Fruit fly (Drosophila melanogaster) whole organism, prepupa: ENCODE data around the gene Cpr62Bb.
A peak's percentile ranks its signal among the peaks of the same experiment; 100 is the strongest.

Experiments
- Blimp-1 ChIP-seq: fragments of 200-800 bp; sonication (Bioruptor generic); optimal IDR thresholded peaks from 3 replicates; lab custom pipeline; 2017; ENCODE audit warnings: missing biosample characterization, missing genetic modification characterization, mild to moderate bottlenecking, moderate library complexity, missing genetic modification reagents
- CG10631 ChIP-seq: fragments of 200-800 bp; sonication (Bioruptor generic); optimal IDR thresholded peaks from 2 replicates; lab custom pipeline; 2016; ENCODE audit warnings: missing biosample characterization, missing genetic modification characterization
- CG10669 ChIP-seq: fragments of 200-800 bp; sonication (Bioruptor generic); optimal IDR thresholded peaks from 3 replicates; lab custom pipeline; 2018; ENCODE audit warnings: missing biosample characterization, mild to moderate bottlenecking, missing genetic modification characterization, moderate library complexity
- CG11294 ChIP-seq: fragments of 200-800 bp; sonication (Bioruptor generic); IDR thresholded peaks from 2 replicates; pipeline ENCODE4 v1.3.6; 2022; ENCODE audit warnings: missing biosample characterization, missing genetic modification characterization
- CG11902 ChIP-seq: fragments of 200-800 bp; sonication (Bioruptor generic); optimal IDR thresholded peaks from 3 replicates; lab custom pipeline; 2016; ENCODE audit warnings: missing biosample characterization, missing genetic modification characterization
- CG16779 ChIP-seq: fragments of 200-800 bp; sonication (Bioruptor generic); optimal IDR thresholded peaks from 3 replicates; lab custom pipeline; 2017; ENCODE audit warnings: missing biosample characterization, mild to moderate bottlenecking, missing genetic modification characterization
- CG32006 ChIP-seq: fragments of 200-800 bp; sonication (Bioruptor generic); optimal IDR thresholded peaks from 3 replicates; lab custom pipeline; 2017; ENCODE audit warnings: missing biosample characterization, mild to moderate bottlenecking, missing genetic modification characterization
- CG6163 ChIP-seq: fragments of 200-800 bp; sonication (Bioruptor generic); IDR thresholded peaks from 3 replicates; pipeline ENCODE4 v1.3.6; 2022; ENCODE audit warnings: missing biosample characterization, missing genetic modification characterization
- CG6276 ChIP-seq: fragments of 200-800 bp; sonication (Bioruptor generic); optimal IDR thresholded peaks from 2 replicates; lab custom pipeline; 2017; ENCODE audit warnings: missing biosample characterization, mild to moderate bottlenecking, missing genetic modification characterization
- CG6792 ChIP-seq: fragments of 200-800 bp; sonication (Bioruptor generic); optimal IDR thresholded peaks from 3 replicates; lab custom pipeline; 2016; ENCODE audit warnings: missing biosample characterization, missing genetic modification characterization
- CG6808 ChIP-seq: fragments of 200-800 bp; sonication (Bioruptor generic); optimal IDR thresholded peaks from 3 replicates; lab custom pipeline; 2017; ENCODE audit warnings: missing biosample characterization, missing genetic modification characterization, mild to moderate bottlenecking, moderate library complexity, missing genetic modification reagents
- CG6854 ChIP-seq: fragments of 200-800 bp; sonication (Bioruptor generic); optimal IDR thresholded peaks from 2 replicates; lab custom pipeline; 2017; ENCODE audit warnings: missing biosample characterization, mild to moderate bottlenecking, missing genetic modification characterization
- CG7368 ChIP-seq: fragments of 200-800 bp; sonication (Bioruptor generic); optimal IDR thresholded peaks from 3 replicates; lab custom pipeline; 2016; ENCODE audit warnings: missing biosample characterization, missing genetic modification characterization
- CG8119 ChIP-seq: fragments of 200-800 bp; sonication (Bioruptor generic); IDR thresholded peaks from 3 replicates; pipeline ENCODE4 v1.3.6; 2022; ENCODE audit warnings: missing biosample characterization, missing genetic modification characterization
- CG8319 ChIP-seq: fragments of 200-800 bp; sonication (Bioruptor generic); optimal IDR thresholded peaks from 3 replicates; lab custom pipeline; 2016; ENCODE audit warnings: missing biosample characterization, missing genetic modification characterization
- CG8632 ChIP-seq: fragments of 200-800 bp; sonication (Bioruptor generic); optimal IDR thresholded peaks from 3 replicates; lab custom pipeline; 2016; ENCODE audit warnings: missing biosample characterization, missing genetic modification characterization
- CG9139 ChIP-seq: fragments of 200-800 bp; sonication (Bioruptor generic); optimal IDR thresholded peaks from 3 replicates; lab custom pipeline; 2017; ENCODE audit warnings: missing biosample characterization, mild to moderate bottlenecking, missing genetic modification characterization
- Eip75B ChIP-seq: fragments of 200-800 bp; sonication (Bioruptor generic); optimal IDR thresholded peaks from 3 replicates; lab custom pipeline; 2016; ENCODE audit warnings: missing biosample characterization, missing genetic modification characterization
- Eip78C ChIP-seq: fragments of 200-800 bp; sonication (Bioruptor generic); peaks from one replicate; lab custom pipeline; 2016; ENCODE audit warnings: missing biosample characterization, missing genetic modification characterization
- Ets96B ChIP-seq: fragments of 200-800 bp; optimal IDR thresholded peaks from 2 replicates; lab custom pipeline; 2019; ENCODE audit warnings: missing biosample characterization, mild to moderate bottlenecking, missing genetic modification characterization, moderate library complexity
- Gug ChIP-seq: fragments of 200-800 bp; sonication (Bioruptor generic); IDR thresholded peaks from 2 replicates; pipeline ENCODE4 v1.3.6; 2022; ENCODE audit warnings: missing biosample characterization, missing genetic modification characterization
- Hr38 ChIP-seq: sonication (Bioruptor generic); optimal IDR thresholded peaks from 2 replicates; lab custom pipeline; 2016; ENCODE audit warnings: missing biosample characterization, missing genetic modification characterization
- Hr39 ChIP-seq: fragments of 200-800 bp; sonication (Bioruptor generic); optimal IDR thresholded peaks from 2 replicates; lab custom pipeline; 2016; ENCODE audit warnings: missing biosample characterization, missing genetic modification characterization
- Smox ChIP-seq: fragments of 200-800 bp; sonication (Bioruptor generic); optimal IDR thresholded peaks from 3 replicates; lab custom pipeline; 2016; ENCODE audit warnings: missing biosample characterization, missing genetic modification characterization
- Sox14 ChIP-seq: fragments of 200-800 bp; sonication (Bioruptor generic); optimal IDR thresholded peaks from 3 replicates; lab custom pipeline; 2016; ENCODE audit warnings: missing biosample characterization, missing genetic modification characterization
- achi ChIP-seq: fragments of 200-800 bp; sonication (Bioruptor generic); optimal IDR thresholded peaks from 3 replicates; lab custom pipeline; 2016; ENCODE audit warnings: missing biosample characterization, missing genetic modification characterization
- acj6 ChIP-seq: fragments of 200-800 bp; sonication (Bioruptor generic); optimal IDR thresholded peaks from 3 replicates; lab custom pipeline; 2016; ENCODE audit warnings: missing biosample characterization, missing genetic modification characterization
- dac ChIP-seq: fragments of 200-800 bp; sonication (Bioruptor generic); optimal IDR thresholded peaks from 2 replicates; lab custom pipeline; 2017; ENCODE audit warnings: missing biosample characterization, mild to moderate bottlenecking, missing genetic modification characterization
- dsx ChIP-seq: fragments of 200-800 bp; optimal IDR thresholded peaks from 3 replicates; lab custom pipeline; 2019; ENCODE audit warnings: missing biosample characterization, mild to moderate bottlenecking, missing genetic modification characterization, moderate library complexity; ENCODE audit not compliant: poor library complexity, severe bottlenecking
- esn ChIP-seq: fragments of 200-800 bp; sonication (Bioruptor generic); optimal IDR thresholded peaks from 2 replicates; lab custom pipeline; 2016; ENCODE audit warnings: missing biosample characterization, mild to moderate bottlenecking, missing genetic modification characterization, moderate library complexity
- fd85E ChIP-seq: fragments of 200-800 bp; sonication (Bioruptor generic); optimal IDR thresholded peaks from 3 replicates; lab custom pipeline; 2016; ENCODE audit warnings: missing biosample characterization, missing genetic modification characterization
- fkh ChIP-seq: fragments of 200-800 bp; sonication (Bioruptor generic); optimal IDR thresholded peaks from 3 replicates; lab custom pipeline; 2017; ENCODE audit warnings: missing biosample characterization, mild to moderate bottlenecking, missing genetic modification characterization, moderate library complexity
- lz ChIP-seq: fragments of 200-800 bp; sonication (Bioruptor generic); optimal IDR thresholded peaks from 3 replicates; lab custom pipeline; 2016; ENCODE audit warnings: missing biosample characterization, missing genetic modification characterization
- pdm3 ChIP-seq: fragments of 200-800 bp; sonication (Bioruptor generic); optimal IDR thresholded peaks from 3 replicates; lab custom pipeline; 2016; ENCODE audit warnings: missing biosample characterization, missing genetic modification characterization
- salr ChIP-seq, 2 experiments: fragments of 200-800 bp; sonication (Bioruptor generic); optimal IDR thresholded peaks; 3 replicates each; lab custom pipeline; 2016 to 2018; ENCODE audit warnings: missing biosample characterization in 2 of 2, missing genetic modification characterization in 2 of 2, mild to moderate bottlenecking in 1 of 2
- spab ChIP-seq: fragments of 200-800 bp; sonication (Bioruptor generic); optimal IDR thresholded peaks from 2 replicates; lab custom pipeline; 2017; ENCODE audit warnings: missing biosample characterization, mild to moderate bottlenecking, missing genetic modification characterization, missing genetic modification reagents
- ss ChIP-seq, 2 experiments: fragments of 200-800 bp; sonication (Bioruptor generic); optimal IDR thresholded peaks; 2 replicates in 1 of 2; 3 replicates in 1 of 2; lab custom pipeline; 2017 to 2018; ENCODE audit warnings: mild to moderate bottlenecking in 2 of 2, missing biosample characterization in 2 of 2, missing genetic modification characterization in 2 of 2, moderate library complexity in 1 of 2
- svp ChIP-seq: fragments of 200-800 bp; sonication (Bioruptor generic); peaks from one replicate; lab custom pipeline; 2016; ENCODE audit warnings: missing biosample characterization, missing genetic modification characterization
- topi ChIP-seq: fragments of 200-800 bp; sonication (Bioruptor generic); optimal IDR thresholded peaks from 3 replicates; lab custom pipeline; 2016; ENCODE audit warnings: missing biosample characterization, missing genetic modification characterization
- vri ChIP-seq: fragments of 200-800 bp; sonication (Bioruptor generic); optimal IDR thresholded peaks from 3 replicates; lab custom pipeline; 2016; ENCODE audit warnings: missing biosample characterization, mild to moderate bottlenecking, missing genetic modification characterization

Gene Cpr62Bb

DNA sequence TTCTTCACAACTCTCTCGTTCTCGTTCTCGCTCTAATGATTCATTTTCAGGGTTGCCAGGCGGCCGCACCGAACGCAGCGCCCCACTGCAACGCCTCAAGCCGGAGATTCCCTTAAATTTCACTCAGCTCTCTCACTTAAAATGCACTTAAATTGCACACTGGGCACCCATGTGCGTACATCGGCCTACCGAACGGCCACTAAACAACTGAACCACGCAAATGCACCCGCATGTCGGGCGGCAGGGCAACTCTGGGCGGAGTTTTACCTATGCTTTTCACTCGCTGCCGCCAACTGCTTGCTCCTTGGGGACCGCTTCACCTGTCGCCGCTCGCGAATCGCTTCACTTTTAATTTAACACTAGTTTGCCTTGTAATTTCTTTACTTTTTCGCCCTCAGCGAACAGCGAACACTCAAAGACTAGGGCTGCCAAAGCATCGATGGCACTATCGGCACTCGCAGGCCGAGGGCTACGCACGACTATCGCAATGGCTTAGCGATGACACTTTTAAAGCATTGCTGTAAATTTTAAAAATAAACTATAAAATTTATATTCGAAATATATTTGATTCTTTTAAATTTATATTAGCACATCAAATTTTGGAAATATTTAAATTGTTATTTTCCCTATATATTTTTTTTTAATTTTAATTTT is 27.0 kb upstream of the Cpr62Bb start, which contains the start of gene Rap1 (continued):
- no peak for TF ChIP-seq CG16779 (tag; lab: Kevin White, UChicago)
- TF ChIP-seq topi (GFP tag; lab: Kevin White, UChicago) = peak; percentile 37
- no peak for TF ChIP-seq acj6 (GFP tag; lab: Kevin White, UChicago)
- peak; percentile 49 for TF ChIP-seq lz
- peak in 1 of 2 experiments; percentile 7 for TF ChIP-seq ss (GFP tag; optimal IDR thresholded peaks at IDR 0.05; lab: Kevin White, UChicago)

DNA sequence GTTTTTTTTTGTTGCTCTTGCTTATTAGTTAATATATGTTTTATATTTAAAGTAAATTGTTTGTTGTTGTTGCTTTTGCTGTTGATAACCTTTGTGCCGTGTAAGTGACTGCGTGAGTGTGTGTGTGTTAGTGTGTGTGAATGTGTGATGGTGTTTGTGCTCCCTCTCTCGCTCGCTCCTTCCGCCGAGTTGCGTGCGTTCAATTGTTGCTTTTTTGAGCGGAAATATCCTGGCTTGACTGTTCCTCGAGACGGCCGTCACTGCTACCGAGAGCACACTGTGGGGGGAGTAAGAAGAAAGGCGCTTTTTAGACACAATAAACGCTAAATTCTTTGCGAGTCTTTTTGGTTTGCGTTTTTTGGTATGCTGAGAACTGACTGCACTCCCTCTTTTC is 26.4 kb upstream of the Cpr62Bb start:
- TF ChIP-seq svp (GFP tag; lab: Kevin White, UChicago) (peak; percentile 97), Ets96B (no peak), CG9139 (GFP tag; lab: Kevin White, UChicago) (peak; percentile 52), CG6808 (GFP tag; lab: Kevin White, UChicago) (peak; percentile 48), vri (GFP tag; lab: Kevin White, UChicago) (peak; percentile 45), CG6854 (GFP tag; lab: Kevin White, UChicago) (peak; percentile 18), Eip78C (GFP tag; lab: Kevin White, UChicago) (peak; percentile 68), Blimp-1 (GFP tag; lab: Kevin White, UChicago) (no peak), dsx (GFP tag; lab: Kevin White, UChicago) (peak; percentile 31), Sox14 (GFP tag; lab: Kevin White, UChicago) (peak; percentile 39), Eip75B (GFP tag; lab: Kevin White, UChicago) (no peak), CG6276 (GFP tag; lab: Kevin White, UChicago) (peak; percentile 58), CG16779 (tag; lab: Kevin White, UChicago) (peak; percentile 38), topi (GFP tag; lab: Kevin White, UChicago) (no peak), ss (GFP tag; optimal IDR thresholded peaks at IDR 0.05; lab: Kevin White, UChicago) (peak; percentile 69 to 77), CG6163 (GFP tag; lab: Robert Waterston, UW) (no peak; the same call in 2 of the 3 replicates)

DNA sequence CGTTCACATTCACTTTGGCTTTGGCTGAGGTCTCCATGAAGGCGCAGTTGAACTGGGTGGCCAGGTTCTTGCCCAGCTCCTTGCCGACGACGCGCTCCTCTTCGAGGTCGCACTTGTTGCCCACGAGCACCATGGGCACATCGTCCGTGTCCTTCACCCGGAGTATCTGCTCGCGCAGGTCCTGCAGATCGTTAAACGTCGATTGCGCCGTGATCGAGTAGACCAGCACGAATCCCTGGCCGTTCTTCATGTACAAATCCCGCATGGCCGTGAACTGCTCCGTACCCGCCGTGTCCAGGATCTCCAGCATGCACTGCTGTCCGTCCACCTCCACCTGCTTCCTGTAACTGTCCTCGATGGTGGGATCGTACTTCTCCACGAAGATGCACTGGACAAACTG is 25.8 kb upstream of the Cpr62Bb start:
- TF ChIP-seq CG8119 (GFP tag; lab: Robert Waterston, UW) (no peak), Eip75B (GFP tag; lab: Kevin White, UChicago) (no peak), CG11294 (no peak), Hr38 (GFP tag; lab: Kevin White, UChicago) (no peak), CG6808 (GFP tag; lab: Kevin White, UChicago) (no peak), pdm3 (no peak), fkh (GFP tag; lab: Kevin White, UChicago) (no peak), Smox (GFP tag; lab: Kevin White, UChicago) (no peak), ss (GFP tag; optimal IDR thresholded peaks at IDR 0.05; lab: Kevin White, UChicago) (no peak), CG10669 (GFP tag; lab: Kevin White, UChicago) (no peak), Hr39 (GFP tag; lab: Kevin White, UChicago) (no peak), CG6276 (GFP tag; lab: Kevin White, UChicago) (no peak), esn (GFP tag; lab: Kevin White, UChicago) (no peak), fd85E (no peak), spab (GFP tag; lab: Kevin White, UChicago) (no peak), CG11902 (no peak), Gug (no peak), salr (GFP tag; optimal IDR thresholded peaks at IDR 0.05; lab: Kevin White, UChicago) (no peak), CG32006 (no peak), dac (GFP tag; lab: Kevin White, UChicago) (no peak)
- TF ChIP-seq, all 60 proteins: peak for 0

DNA sequence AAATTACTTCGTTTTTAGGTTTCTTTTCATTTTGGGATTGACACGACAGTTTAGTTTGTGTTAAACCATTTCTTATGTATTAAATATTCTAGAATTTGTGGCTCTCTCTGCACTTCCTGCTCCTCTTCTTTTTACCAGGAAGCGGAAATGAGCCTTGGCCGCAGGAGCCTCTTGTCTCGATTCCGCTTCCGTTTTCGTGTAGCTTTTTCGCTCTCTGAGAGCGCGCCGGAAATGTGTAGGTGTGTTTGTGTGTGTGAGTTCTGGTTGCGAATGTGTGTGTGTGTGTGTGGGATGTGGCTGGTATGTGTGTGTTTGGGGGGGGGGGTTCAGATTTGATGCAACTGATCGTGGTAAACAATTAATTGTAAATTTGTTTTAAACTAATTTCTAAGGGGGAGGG is 24.6 kb upstream of the Cpr62Bb start:
- TF ChIP-seq CG6792 (GFP tag; lab: Kevin White, UChicago) = peak; percentile 29
- no peak for TF ChIP-seq CG32006
- no peak for TF ChIP-seq CG6276 (GFP tag; lab: Kevin White, UChicago)
- TF ChIP-seq dsx (GFP tag; lab: Kevin White, UChicago) = peak; percentile 11
- TF ChIP-seq CG11902 = no peak
- TF ChIP-seq Gug = no peak
- TF ChIP-seq Hr39 (GFP tag; lab: Kevin White, UChicago) = no peak
- TF ChIP-seq Smox (GFP tag; lab: Kevin White, UChicago) = no peak
- no peak for TF ChIP-seq CG11294
- no peak for TF ChIP-seq acj6 (GFP tag; lab: Kevin White, UChicago)
- peak; percentile 26 to 59 for TF ChIP-seq ss (GFP tag; optimal IDR thresholded peaks at IDR 0.05; lab: Kevin White, UChicago)
- peak; percentile 61 for TF ChIP-seq CG9139 (GFP tag; lab: Kevin White, UChicago)
- peak; percentile 24 for TF ChIP-seq CG8319 (GFP tag; lab: Kevin White, UChicago)
- no peak for TF ChIP-seq Blimp-1 (GFP tag; lab: Kevin White, UChicago)
- peak; percentile 6 for TF ChIP-seq CG7368 (GFP tag; lab: Kevin White, UChicago)
- TF ChIP-seq spab (GFP tag; lab: Kevin White, UChicago) = peak; percentile 37
- peak; percentile 36 for TF ChIP-seq vri (GFP tag; lab: Kevin White, UChicago)
- TF ChIP-seq CG10669 (GFP tag; lab: Kevin White, UChicago) = peak; percentile 61
- peak; percentile 25 for TF ChIP-seq Ets96B
- no peak for TF ChIP-seq Sox14 (GFP tag; lab: Kevin White, UChicago)
- TF ChIP-seq svp (GFP tag; lab: Kevin White, UChicago) = peak; percentile 62
- TF ChIP-seq CG10631 (GFP tag; lab: Kevin White, UChicago) = no peak
- no peak for TF ChIP-seq CG8632 (GFP tag; lab: Kevin White, UChicago)
- TF ChIP-seq pdm3 = no peak
- peak; percentile 45 for TF ChIP-seq achi
